Worm (Caenorhabditis elegans) whole organism, mixed stage, embryonic: ENCODE data around the gene metl-13.

Source experiments
- M03D4.4 ChIP-seq: sonication (generic microtip); optimal IDR thresholded peaks from 2 replicates; lab custom pipeline; 2017; ENCODE audit warnings: mild to moderate bottlenecking, missing genetic modification characterization, missing compliant biosample characterization
- bed-3 ChIP-seq: fragments of 200-800 bp; sonication (Bioruptor generic); optimal IDR thresholded peaks from 3 replicates; lab custom pipeline; 2018; ENCODE audit warnings: mild to moderate bottlenecking, missing genetic modification characterization, moderate library complexity, missing compliant biosample characterization
- blmp-1 ChIP-seq: fragments of 150-350 bp; optimal IDR thresholded peaks from 2 replicates; lab custom pipeline; 2014; ENCODE audit warnings: missing biosample characterization, missing genetic modification characterization
- ceh-43 ChIP-seq: fragments of 200-800 bp; sonication (Bioruptor generic); optimal IDR thresholded peaks from 2 replicates; lab custom pipeline; 2018; ENCODE audit warnings: mild to moderate bottlenecking, missing genetic modification characterization, moderate library complexity, missing compliant biosample characterization
- ces-1 ChIP-seq: fragments of 150-350 bp; optimal IDR thresholded peaks from 2 replicates; lab custom pipeline; 2014; ENCODE audit warnings: missing biosample characterization, missing genetic modification reagents, missing genetic modification characterization
- cnd-1 ChIP-seq: fragments of 200-800 bp; sonication (Bioruptor generic); optimal IDR thresholded peaks from 2 replicates; lab custom pipeline; 2018; ENCODE audit warnings: mild to moderate bottlenecking, missing genetic modification characterization, missing compliant biosample characterization
- drap-1 ChIP-seq: fragments of 200-800 bp; sonication (Bioruptor generic); optimal IDR thresholded peaks from 3 replicates; lab custom pipeline; 2018; ENCODE audit warnings: mild to moderate bottlenecking, missing genetic modification characterization, missing compliant biosample characterization
- elt-1 ChIP-seq: sonication (generic microtip); optimal IDR thresholded peaks from 2 replicates; lab custom pipeline; 2017; ENCODE audit warnings: missing genetic modification characterization, mild to moderate bottlenecking, missing compliant biosample characterization, antibody characterized with exemption, moderate library complexity, borderline replicate concordance; ENCODE audit not compliant: insufficient read depth
- flh-1 ChIP-seq: fragments of 200-800 bp; sonication (Bioruptor generic); optimal IDR thresholded peaks from 2 replicates; lab custom pipeline; 2018; ENCODE audit warnings: mild to moderate bottlenecking, missing genetic modification characterization, moderate library complexity, missing compliant biosample characterization
- ham-2 ChIP-seq: fragments of 200-800 bp; sonication (Bioruptor generic); optimal IDR thresholded peaks from 2 replicates; lab custom pipeline; 2018; ENCODE audit warnings: mild to moderate bottlenecking, missing genetic modification characterization, missing compliant biosample characterization
- hlh-1 ChIP-seq: fragments of 150-350 bp; optimal IDR thresholded peaks from 2 replicates; lab custom pipeline; 2014; ENCODE audit warnings: missing biosample characterization, missing genetic modification reagents, missing genetic modification characterization
- lin-13 ChIP-seq: fragments of 150-350 bp; optimal IDR thresholded peaks from 2 replicates; lab custom pipeline; 2014; ENCODE audit warnings: missing biosample characterization, missing genetic modification characterization
- lin-32 ChIP-seq: fragments of 200-800 bp; sonication (Bioruptor generic); optimal IDR thresholded peaks from 2 replicates; lab custom pipeline; 2018; ENCODE audit warnings: mild to moderate bottlenecking, missing genetic modification characterization, missing compliant biosample characterization
- lsy-2 ChIP-seq: fragments of 150-350 bp; optimal IDR thresholded peaks from 2 replicates; lab custom pipeline; 2014; ENCODE audit warnings: missing biosample characterization, missing genetic modification characterization
- mab-5 ChIP-seq: fragments of 150-350 bp; optimal IDR thresholded peaks from 2 replicates; lab custom pipeline; 2014; ENCODE audit warnings: missing biosample characterization, missing genetic modification characterization
- mep-1 ChIP-seq: fragments of 150-350 bp; optimal IDR thresholded peaks from 2 replicates; lab custom pipeline; 2017; ENCODE audit warnings: missing biosample characterization, missing genetic modification reagents, missing genetic modification characterization, inconsistent platforms
- nhr-12 ChIP-seq: fragments of 150-350 bp; optimal IDR thresholded peaks from 2 replicates; lab custom pipeline; 2014; ENCODE audit warnings: missing biosample characterization, missing genetic modification characterization
- nhr-2 ChIP-seq: fragments of 150-350 bp; optimal IDR thresholded peaks from 2 replicates; lab custom pipeline; 2014; ENCODE audit warnings: missing biosample characterization, missing genetic modification characterization
- nhr-237 ChIP-seq: fragments of 150-350 bp; optimal IDR thresholded peaks from 2 replicates; lab custom pipeline; 2014; ENCODE audit warnings: missing biosample characterization, missing genetic modification characterization
- nhr-28 ChIP-seq: fragments of 150-350 bp; optimal IDR thresholded peaks from 2 replicates; lab custom pipeline; 2014; ENCODE audit warnings: missing biosample characterization, missing genetic modification characterization
- nhr-76 ChIP-seq: sonication (generic microtip); optimal IDR thresholded peaks from 2 replicates; lab custom pipeline; 2017; ENCODE audit warnings: missing biosample characterization, missing genetic modification characterization
- pha-4 ChIP-seq: fragments of 150-350 bp; optimal IDR thresholded peaks from 2 replicates; lab custom pipeline; 2018; ENCODE audit warnings: missing biosample characterization, missing genetic modification reagents, missing genetic modification characterization
- sem-2 ChIP-seq: fragments of 200-800 bp; sonication (Bioruptor generic); optimal IDR thresholded peaks from 2 replicates; lab custom pipeline; 2018; ENCODE audit warnings: mild to moderate bottlenecking, missing genetic modification characterization, missing compliant biosample characterization
- snpc-4 ChIP-seq: fragments of 150-350 bp; optimal IDR thresholded peaks from 2 replicates; lab custom pipeline; 2014; ENCODE audit warnings: missing biosample characterization, missing genetic modification characterization
- sptf-1 ChIP-seq: sonication (generic microtip); optimal IDR thresholded peaks from 2 replicates; lab custom pipeline; 2017; ENCODE audit warnings: mild to moderate bottlenecking, missing genetic modification characterization, moderate library complexity, missing compliant biosample characterization
- tbx-8 ChIP-seq: fragments of 200-800 bp; sonication (Bioruptor generic); optimal IDR thresholded peaks from 2 replicates; lab custom pipeline; 2018; ENCODE audit warnings: mild to moderate bottlenecking, missing genetic modification characterization, moderate library complexity, missing compliant biosample characterization
- unc-120 ChIP-seq: sonication (generic microtip); optimal IDR thresholded peaks from 2 replicates; lab custom pipeline; 2017; ENCODE audit warnings: missing genetic modification characterization, missing compliant biosample characterization; ENCODE audit not compliant: poor library complexity, severe bottlenecking
- unc-39 ChIP-seq: fragments of 150-350 bp; optimal IDR thresholded peaks from 2 replicates; lab custom pipeline; 2014; ENCODE audit warnings: missing biosample characterization, missing genetic modification characterization
- unc-62 ChIP-seq: fragments of 150-350 bp; optimal IDR thresholded peaks from 2 replicates; lab custom pipeline; 2014; ENCODE audit warnings: missing biosample characterization, missing genetic modification reagents, missing genetic modification characterization

metl-13 gene

ce11 chrIV:6627798-6628197, 7.1 kb upstream of the metl-13 start, which contains the start of gene cest-5.2:
Gene cest-5.2 (minus strand): TSS chrIV:6627925.
- TF ChIP-seq unc-39 (tag; lab: Kevin White, UChicago): no peak
- no peak for TF ChIP-seq hlh-1 (tag; lab: Kevin White, UChicago)
- TF ChIP-seq M03D4.4 (tag; lab: Kevin White, UChicago): no peak
- no peak for TF ChIP-seq sptf-1 (tag; lab: Kevin White, UChicago)
- no peak for TF ChIP-seq ces-1 (GFP tag; lab: Kevin White, UChicago)
- TF ChIP-seq ceh-43: no peak
- TF ChIP-seq flh-1 (GFP tag; lab: Kevin White, UChicago): no peak
- no peak for TF ChIP-seq unc-120 (tag; lab: Kevin White, UChicago)
- no peak for TF ChIP-seq tbx-8 (GFP tag; lab: Kevin White, UChicago)
- TF ChIP-seq nhr-12: no peak
- TF ChIP-seq sem-2 (GFP tag; lab: Kevin White, UChicago): no peak
- no peak for TF ChIP-seq nhr-2
- no peak for TF ChIP-seq snpc-4 (tag; lab: Kevin White, UChicago)
- no peak for TF ChIP-seq elt-1 (tag; lab: Kevin White, UChicago)
- TF ChIP-seq, all 35 proteins: peak for 0

- TF ChIP-seq M03D4.4 (tag; lab: Kevin White, UChicago) (no peak), ces-1 (GFP tag; lab: Kevin White, UChicago) (peak; percentile 44), pha-4 (tag; lab: Kevin White, UChicago) (no peak), flh-1 (GFP tag; lab: Kevin White, UChicago) (no peak), lsy-2 (peak; percentile 40)
- TF ChIP-seq, all 35 proteins: peak for 2
Observed at ce11 chrIV:6631704-6632272, 3.1 kb upstream of the metl-13 start, which contains the start of the genes cest-5.1 and C01B10.9. Gene cest-5.1 (minus strand): TSS chrIV:6631754. Gene C01B10.9 (plus strand): TSS chrIV:6632222.

- TF ChIP-seq ham-2 (GFP tag; lab: Kevin White, UChicago) (no peak), nhr-28 (tag; lab: Kevin White, UChicago) (no peak), lin-32 (GFP tag; lab: Kevin White, UChicago) (no peak), sem-2 (GFP tag; lab: Kevin White, UChicago) (no peak), lin-13 (tag; lab: Kevin White, UChicago) (no peak), flh-1 (GFP tag; lab: Kevin White, UChicago) (no peak), elt-1 (tag; lab: Kevin White, UChicago) (no peak), unc-120 (tag; lab: Kevin White, UChicago) (no peak), nhr-76 (tag; lab: Kevin White, UChicago) (no peak), mep-1 (tag; lab: Kevin White, UChicago) (no peak)
Observed at ce11 chrIV:6638256-6638655, 3.4 kb downstream of the metl-13 start, which contains the start of gene C01B10.7. Gene C01B10.7 (plus strand): TSS chrIV:6638556.

- TF ChIP-seq nhr-12 (no peak), pha-4 (tag; lab: Kevin White, UChicago) (no peak), unc-62 (GFP tag; lab: Kevin White, UChicago) (no peak), nhr-237 (tag; lab: Kevin White, UChicago) (no peak), blmp-1 (no peak), cnd-1 (no peak), bed-3 (GFP tag; lab: Kevin White, UChicago) (no peak), unc-39 (tag; lab: Kevin White, UChicago) (no peak), ham-2 (GFP tag; lab: Kevin White, UChicago) (no peak), sem-2 (GFP tag; lab: Kevin White, UChicago) (no peak), tbx-8 (GFP tag; lab: Kevin White, UChicago) (no peak), mab-5 (tag; lab: Kevin White, UChicago) (no peak), drap-1 (GFP tag; lab: Kevin White, UChicago) (no peak)
Observed at ce11 chrIV:6639880-6640279, 5.0 kb downstream of the metl-13 start, which contains the start of gene C01B10.6. Gene C01B10.6 (plus strand): TSS chrIV:6640180.
